Worm (Caenorhabditis elegans) whole organism, L3 larva: ENCODE measurements around the gene nas-28.

Source experiments
- R02D3.7 ChIP-seq: fragments of 150-350 bp; optimal IDR thresholded peaks from 2 replicates; lab custom pipeline; 2014; ENCODE audit warnings: missing biosample characterization, missing genetic modification characterization
- ama-1 ChIP-seq: fragments of 150-350 bp; optimal IDR thresholded peaks from 2 replicates; lab custom pipeline; 2018
- fkh-10 ChIP-seq: sonication (generic microtip); optimal IDR thresholded peaks from 2 replicates; lab custom pipeline; 2017; ENCODE audit warnings: missing biosample characterization, missing genetic modification reagents, missing genetic modification characterization
- jun-1 ChIP-seq: fragments of 150-350 bp; optimal IDR thresholded peaks from 2 replicates; lab custom pipeline; 2014; ENCODE audit warnings: missing biosample characterization, missing genetic modification reagents, missing genetic modification characterization
- nhr-28 ChIP-seq: fragments of 150-350 bp; optimal IDR thresholded peaks from 2 replicates; lab custom pipeline; 2014; ENCODE audit warnings: missing biosample characterization, missing genetic modification characterization
- pqm-1 ChIP-seq: fragments of 150-350 bp; optimal IDR thresholded peaks from 2 replicates; lab custom pipeline; 2017; ENCODE audit warnings: missing biosample characterization, missing genetic modification characterization, inconsistent platforms
- sea-2 ChIP-seq: fragments of 150-350 bp; sonication (generic microtip); optimal IDR thresholded peaks from 4 replicates; lab custom pipeline; 2014; ENCODE audit warnings: missing biosample characterization, missing genetic modification reagents, missing genetic modification characterization
- skn-1 ChIP-seq: fragments of 150-350 bp; optimal IDR thresholded peaks from 2 replicates; lab custom pipeline; 2014; ENCODE audit warnings: missing biosample characterization, missing genetic modification characterization
- tbx-2 ChIP-seq: sonication (generic microtip); optimal IDR thresholded peaks from 2 replicates; lab custom pipeline; 2016; ENCODE audit warnings: mild to moderate bottlenecking, missing genetic modification characterization, missing compliant biosample characterization
- unc-62 ChIP-seq: fragments of 150-350 bp; sonication (generic microtip); optimal IDR thresholded peaks from 4 replicates; lab custom pipeline; 2014; ENCODE audit warnings: missing biosample characterization, missing genetic modification reagents, missing genetic modification characterization
- zag-1 ChIP-seq: fragments of 150-350 bp; optimal IDR thresholded peaks from 2 replicates; lab custom pipeline; 2014; ENCODE audit warnings: missing biosample characterization, missing genetic modification characterization

ce11 chrIII:6176761-6177160, 6.3 kb downstream of the nas-28 start, which contains the start of gene F42A10.6:
- TF ChIP-seq unc-62 (GFP tag; lab: Kevin White, UChicago) (no peak), nhr-28 (tag; lab: Kevin White, UChicago) (no peak), sea-2 (no peak), jun-1 (tag; lab: Kevin White, UChicago) (no peak), pqm-1 (tag; lab: Kevin White, UChicago) (no peak), fkh-10 (GFP tag; lab: Kevin White, UChicago) (no peak), ama-1 (lab: Kevin White, UChicago) (no peak), tbx-2 (tag; lab: Kevin White, UChicago) (no peak), R02D3.7 (no peak), zag-1 (no peak), skn-1 (tag; lab: Kevin White, UChicago) (no peak)
